Fruit fly (Drosophila melanogaster) whole organism, embryonic: ENCODE results near the gene STUB1.

Experiments used
- Asciz ChIP-seq: fragments of 200-800 bp; sonication (Bioruptor generic); optimal IDR thresholded peaks from 2 replicates; lab custom pipeline; 2017; ENCODE audit warnings: missing biosample characterization, mild to moderate bottlenecking, missing genetic modification characterization, missing genetic modification reagents
- CG10654 ChIP-seq: fragments of 200-800 bp; sonication (Bioruptor generic); optimal IDR thresholded peaks from 2 replicates; lab custom pipeline; 2016; ENCODE audit warnings: missing biosample characterization, missing genetic modification characterization
- CG11504 ChIP-seq: fragments of 200-800 bp; sonication (Bioruptor generic); optimal IDR thresholded peaks from 3 replicates; lab custom pipeline; 2019; ENCODE audit warnings: missing biosample characterization, mild to moderate bottlenecking, missing genetic modification characterization, moderate library complexity
- CG12104 ChIP-seq: fragments of 200-800 bp; sonication (Bioruptor generic); optimal IDR thresholded peaks from 3 replicates; lab custom pipeline; 2016; ENCODE audit warnings: missing biosample characterization, missing genetic modification characterization
- CG12659 ChIP-seq: fragments of 200-800 bp; sonication (Bioruptor generic); optimal IDR thresholded peaks from 3 replicates; lab custom pipeline; 2017; ENCODE audit warnings: mild to moderate bottlenecking, missing biosample characterization, missing genetic modification reagents, missing genetic modification characterization
- CG13296 ChIP-seq: fragments of 200-800 bp; sonication (Bioruptor generic); optimal IDR thresholded peaks from 3 replicates; lab custom pipeline; 2018; ENCODE audit warnings: missing biosample characterization, mild to moderate bottlenecking, missing genetic modification characterization
- CG14710 ChIP-seq: fragments of 200-800 bp; sonication (Bioruptor generic); optimal IDR thresholded peaks from 3 replicates; lab custom pipeline; 2019; ENCODE audit warnings: missing biosample characterization, mild to moderate bottlenecking, missing genetic modification characterization, moderate library complexity
- CG15696 ChIP-seq: fragments of 200-800 bp; sonication (Bioruptor generic); optimal IDR thresholded peaks from 2 replicates; lab custom pipeline; 2019; ENCODE audit warnings: missing biosample characterization, mild to moderate bottlenecking, missing genetic modification characterization, moderate library complexity
- CG16813 ChIP-seq: fragments of 200-800 bp; sonication (Bioruptor generic); IDR thresholded peaks from 3 replicates; pipeline ENCODE4 v1.3.6; 2022; ENCODE audit warnings: missing biosample characterization, missing genetic modification characterization; ENCODE audit not compliant: partially characterized antibody
- CG16815 ChIP-seq: fragments of 200-800 bp; sonication (Bioruptor generic); optimal IDR thresholded peaks from 3 replicates; lab custom pipeline; 2017; ENCODE audit warnings: missing biosample characterization, mild to moderate bottlenecking, missing genetic modification characterization
- CG17328 ChIP-seq: fragments of 200-800 bp; sonication (Bioruptor generic); IDR thresholded peaks from 2 replicates; pipeline ENCODE4 v1.3.6; 2022; ENCODE audit warnings: missing biosample characterization, missing genetic modification characterization
- CG17361 ChIP-seq: fragments of 200-800 bp; sonication (Bioruptor generic); IDR thresholded peaks from 3 replicates; pipeline ENCODE4 v1.3.6; 2022; ENCODE audit warnings: missing biosample characterization, missing genetic modification characterization
- CG1832 ChIP-seq: fragments of 200-800 bp; sonication (Bioruptor generic); optimal IDR thresholded peaks from 2 replicates; lab custom pipeline; 2017; ENCODE audit warnings: missing biosample characterization, mild to moderate bottlenecking, missing genetic modification characterization, inconsistent platforms
- CG3407 ChIP-seq: fragments of 200-800 bp; sonication (Bioruptor generic); optimal IDR thresholded peaks from 2 replicates; lab custom pipeline; 2018; ENCODE audit warnings: missing biosample characterization, mild to moderate bottlenecking, missing genetic modification characterization
- CG34422 ChIP-seq: fragments of 200-800 bp; sonication (Bioruptor generic); IDR thresholded peaks from 3 replicates; pipeline ENCODE4 v1.3.6; 2022; ENCODE audit warnings: missing biosample characterization, missing genetic modification characterization
- CG3847 ChIP-seq: fragments of 200-800 bp; sonication (Bioruptor generic); IDR thresholded peaks from 2 replicates; pipeline ENCODE4 v1.3.6; 2022; ENCODE audit warnings: missing biosample characterization, missing genetic modification characterization
- CG4707 ChIP-seq: fragments of 200-800 bp; sonication (Bioruptor generic); optimal IDR thresholded peaks from 2 replicates; lab custom pipeline; 2018; ENCODE audit warnings: missing biosample characterization, mild to moderate bottlenecking, missing genetic modification characterization, moderate library complexity
- CG7271 ChIP-seq: fragments of 200-800 bp; sonication (Bioruptor generic); optimal IDR thresholded peaks from 2 replicates; lab custom pipeline; 2018; ENCODE audit warnings: missing biosample characterization, mild to moderate bottlenecking, missing genetic modification characterization, moderate library complexity
- CG7357 ChIP-seq: fragments of 200-800 bp; sonication (Bioruptor generic); IDR thresholded peaks from 3 replicates; pipeline ENCODE4 v1.3.6; 2022; ENCODE audit warnings: missing biosample characterization, missing genetic modification characterization
- CG8281 ChIP-seq: fragments of 200-800 bp; sonication (Bioruptor generic); optimal IDR thresholded peaks from 2 replicates; lab custom pipeline; 2018; ENCODE audit warnings: missing biosample characterization, mild to moderate bottlenecking, missing genetic modification characterization, moderate library complexity
- CG8765 ChIP-seq: fragments of 200-800 bp; sonication (Bioruptor generic); IDR thresholded peaks from 2 replicates; pipeline ENCODE4 v1.3.6; 2022; ENCODE audit warnings: missing biosample characterization, missing genetic modification characterization
- CG9876 ChIP-seq: fragments of 200-800 bp; sonication (Bioruptor generic); optimal IDR thresholded peaks from 2 replicates; lab custom pipeline; 2016; ENCODE audit warnings: missing biosample characterization, missing genetic modification characterization
- CoRest ChIP-seq: fragments of 200-800 bp; sonication (Bioruptor generic); optimal IDR thresholded peaks from 3 replicates; lab custom pipeline; 2018; ENCODE audit warnings: missing biosample characterization, mild to moderate bottlenecking, missing genetic modification characterization, moderate library complexity
- Dp ChIP-seq: fragments of 200-800 bp; sonication (Bioruptor generic); optimal IDR thresholded peaks from 2 replicates; lab custom pipeline; 2018; ENCODE audit warnings: missing biosample characterization, mild to moderate bottlenecking, missing genetic modification characterization, moderate library complexity
- ERR ChIP-seq: fragments of 200-800 bp; sonication (Bioruptor generic); optimal IDR thresholded peaks from 2 replicates; lab custom pipeline; 2016; ENCODE audit warnings: missing biosample characterization, missing genetic modification characterization
- Hmx ChIP-seq: fragments of 200-800 bp; sonication (Bioruptor generic); optimal IDR thresholded peaks from 2 replicates; lab custom pipeline; 2016; ENCODE audit warnings: missing biosample characterization, missing genetic modification characterization
- Hr3 ChIP-seq: fragments of 200-800 bp; sonication (Bioruptor generic); optimal IDR thresholded peaks from 3 replicates; lab custom pipeline; 2016; ENCODE audit warnings: missing biosample characterization, missing genetic modification characterization
- Hr39 ChIP-seq: fragments of >200 bp; optimal IDR thresholded peaks from 2 replicates; lab custom pipeline; 2017
- Neu2 ChIP-seq: fragments of 200-800 bp; sonication (Bioruptor generic); optimal IDR thresholded peaks from 3 replicates; lab custom pipeline; 2016; ENCODE audit warnings: missing biosample characterization, missing genetic modification characterization, borderline replicate concordance
- Oaz ChIP-seq: fragments of 200-800 bp; sonication (Bioruptor generic); IDR thresholded peaks from 2 replicates; pipeline ENCODE4 v1.3.6; 2022; ENCODE audit warnings: missing biosample characterization, missing genetic modification characterization
- Sry-δ ChIP-seq: fragments of 200-800 bp; sonication (Bioruptor generic); optimal IDR thresholded peaks from 2 replicates; lab custom pipeline; 2016; ENCODE audit warnings: missing biosample characterization, missing genetic modification characterization
- Stat92E ChIP-seq, 3 experiments: fragments of >200 bp in 2 of 3; fragments of 200-800 bp in 1 of 3; sonication (Bioruptor generic) in 1 of 3; optimal IDR thresholded peaks; 2 replicates each; lab custom pipeline; 2017 to 2019; ENCODE audit warnings: missing biosample characterization in 3 of 3, missing genetic modification characterization in 3 of 3, mild to moderate bottlenecking in 1 of 3, moderate library complexity in 1 of 3
- amos ChIP-seq: fragments of 200-800 bp; sonication (Bioruptor generic); IDR thresholded peaks from 2 replicates; pipeline ENCODE4 v1.3.6; 2022; ENCODE audit warnings: missing biosample characterization, missing genetic modification characterization; ENCODE audit not compliant: partially characterized antibody
- ap ChIP-seq: fragments of 200-800 bp; sonication (Bioruptor generic); IDR thresholded peaks from 2 replicates; pipeline ENCODE4 v1.3.6; 2022; ENCODE audit warnings: missing biosample characterization, missing genetic modification characterization
- en ChIP-seq: fragments of 200-800 bp; sonication (Bioruptor generic); optimal IDR thresholded peaks from 2 replicates; lab custom pipeline; 2016; ENCODE audit warnings: missing biosample characterization, missing genetic modification characterization
- eve ChIP-seq, 2 experiments: fragments of >200 bp; optimal IDR thresholded peaks; 2 replicates each; lab custom pipeline; 2017; ENCODE audit warnings: missing biosample characterization in 2 of 2, missing genetic modification characterization in 2 of 2
- fd102C ChIP-seq: fragments of 200-800 bp; sonication (Bioruptor generic); optimal IDR thresholded peaks from 2 replicates; lab custom pipeline; 2018; ENCODE audit warnings: missing biosample characterization, mild to moderate bottlenecking, missing genetic modification characterization, moderate library complexity
- gcm ChIP-seq: fragments of 200-800 bp; sonication (Bioruptor generic); optimal IDR thresholded peaks from 2 replicates; lab custom pipeline; 2019; ENCODE audit warnings: missing biosample characterization, mild to moderate bottlenecking, missing genetic modification characterization, moderate library complexity
- gem ChIP-seq: fragments of 200-800 bp; sonication (Bioruptor generic); optimal IDR thresholded peaks from 2 replicates; lab custom pipeline; 2019; ENCODE audit warnings: missing biosample characterization, mild to moderate bottlenecking, missing genetic modification characterization, moderate library complexity
- her ChIP-seq: fragments of 200-800 bp; sonication (Bioruptor generic); optimal IDR thresholded peaks from 2 replicates; lab custom pipeline; 2016; ENCODE audit warnings: missing biosample characterization, missing genetic modification characterization
- ind ChIP-seq: fragments of 200-800 bp; sonication (Bioruptor generic); optimal IDR thresholded peaks from 3 replicates; lab custom pipeline; 2016; ENCODE audit warnings: missing biosample characterization, missing genetic modification characterization
- jigr1 ChIP-seq: fragments of 200-800 bp; sonication (Bioruptor generic); IDR thresholded peaks from 3 replicates; pipeline ENCODE4 v1.3.6; 2022; ENCODE audit warnings: missing biosample characterization, missing genetic modification characterization
- lilli ChIP-seq: fragments of 200-800 bp; sonication (Bioruptor generic); optimal IDR thresholded peaks from 3 replicates; lab custom pipeline; 2016; ENCODE audit warnings: missing biosample characterization, missing genetic modification characterization
- luna ChIP-seq: fragments of 200-800 bp; sonication (Bioruptor generic); optimal IDR thresholded peaks from 2 replicates; lab custom pipeline; 2016; ENCODE audit warnings: missing biosample characterization, missing genetic modification characterization
- maf-S ChIP-seq: fragments of 200-800 bp; sonication (Bioruptor generic); optimal IDR thresholded peaks from 2 replicates; lab custom pipeline; 2016; ENCODE audit warnings: missing biosample characterization, missing genetic modification characterization
- nerfin-1 ChIP-seq: fragments of 200-800 bp; sonication (Bioruptor generic); optimal IDR thresholded peaks from 3 replicates; lab custom pipeline; 2019; ENCODE audit warnings: missing biosample characterization, mild to moderate bottlenecking, missing genetic modification characterization, moderate library complexity
- nmo ChIP-seq: fragments of 200-800 bp; sonication (Bioruptor generic); optimal IDR thresholded peaks from 2 replicates; lab custom pipeline; 2018; ENCODE audit warnings: missing biosample characterization, mild to moderate bottlenecking, missing genetic modification characterization, moderate library complexity
- stc ChIP-seq: fragments of 200-800 bp; sonication (Bioruptor generic); IDR thresholded peaks from 2 replicates; pipeline ENCODE4 v1.3.6; 2022; ENCODE audit warnings: missing biosample characterization, missing genetic modification characterization
- stwl ChIP-seq: fragments of 200-800 bp; sonication (Bioruptor generic); optimal IDR thresholded peaks from 3 replicates; lab custom pipeline; 2018; ENCODE audit warnings: missing biosample characterization, mild to moderate bottlenecking, missing genetic modification characterization, moderate library complexity
- unc-4 ChIP-seq: fragments of 200-800 bp; sonication (Bioruptor generic); IDR thresholded peaks from 2 replicates; pipeline ENCODE4 v1.3.6; 2022; ENCODE audit warnings: missing biosample characterization, missing genetic modification characterization; ENCODE audit not compliant: partially characterized antibody
- vfl ChIP-seq: fragments of 200-800 bp; sonication (Bioruptor generic); optimal IDR thresholded peaks from 2 replicates; lab custom pipeline; 2016; ENCODE audit warnings: missing biosample characterization, missing genetic modification characterization

The STUB1 gene

dm6 chr2L:10396488-10396824 lies 40.9 kb upstream of the STUB1 start, which contains the start of gene Cnot4 (continued):
- no peak for TF ChIP-seq CG1832
- TF ChIP-seq CG17328 (GFP tag; lab: Robert Waterston, UW) = no peak
- no peak for TF ChIP-seq ind
- no peak for TF ChIP-seq stc (GFP tag; lab: Robert Waterston, UW)
- TF ChIP-seq Hmx = no peak
- no peak for TF ChIP-seq fd102C (GFP tag; lab: Kevin White, UChicago)
- no peak for TF ChIP-seq vfl (GFP tag; lab: Kevin White, UChicago)
- TF ChIP-seq CG7357 (GFP tag; lab: Robert Waterston, UW) = no peak
- no peak for TF ChIP-seq lilli (GFP tag; lab: Kevin White, UChicago)
- TF ChIP-seq unc-4 = 0 out of 2 replicates have a peak, but pooled peaks have one; percentile 25
- peak; percentile 24 for TF ChIP-seq gem
- no peak for TF ChIP-seq CG12104 (GFP tag; lab: Kevin White, UChicago)
- no peak for TF ChIP-seq CG3847
- no peak for TF ChIP-seq ap (GFP tag; lab: Robert Waterston, UW)
- TF ChIP-seq Oaz (GFP tag; lab: Robert Waterston, UW) = no peak
- no peak for TF ChIP-seq her (GFP tag; lab: Kevin White, UChicago)
- TF ChIP-seq CG34422 (GFP tag; lab: Robert Waterston, UW) = 0 out of 3 replicates have a peak, but pooled peaks have one; percentile 11
- peak; percentile 25 for TF ChIP-seq Hr3 (GFP tag; lab: Kevin White, UChicago)
- TF ChIP-seq CG16813 (GFP tag; lab: Robert Waterston, UW) = peak; percentile 46; the same call in 1 of the 3 replicates
- no peak for TF ChIP-seq CoRest (tag; lab: Kevin White, UChicago)
- TF ChIP-seq Sry-δ = peak; percentile 61
- no peak for TF ChIP-seq CG10654
- TF ChIP-seq CG16815 (GFP tag; lab: Kevin White, UChicago) = no peak
- TF ChIP-seq CG4707 (GFP tag; lab: Kevin White, UChicago) = no peak
- TF ChIP-seq CG17361 (GFP tag; lab: Robert Waterston, UW) = peak; percentile 47; the same call in 1 of the 3 replicates
- no peak for TF ChIP-seq Hr39 (lab: Kevin White, UChicago)
- TF ChIP-seq Stat92E (GFP tag; optimal IDR thresholded peaks at IDR 0.05; lab: Kevin White, UChicago) = no peak
- no peak for TF ChIP-seq gcm (GFP tag; lab: Kevin White, UChicago)
- no peak for TF ChIP-seq Asciz
- no peak for TF ChIP-seq jigr1 (GFP tag; lab: Robert Waterston, UW)
- no peak for TF ChIP-seq luna (GFP tag; lab: Kevin White, UChicago)
- no peak for TF ChIP-seq maf-S (GFP tag; lab: Kevin White, UChicago)
- no peak for TF ChIP-seq CG11504 (tag; lab: Kevin White, UChicago)
- no peak for TF ChIP-seq CG3407 (GFP tag; lab: Kevin White, UChicago)
- no peak for TF ChIP-seq nerfin-1
- TF ChIP-seq ERR = no peak
- TF ChIP-seq eve (GFP tag; optimal IDR thresholded peaks at IDR 0.05; lab: Kevin White, UChicago) = no peak
- TF ChIP-seq CG14710 (tag; lab: Kevin White, UChicago) = peak; percentile 63
- TF ChIP-seq CG7271 (tag; lab: Kevin White, UChicago) = no peak
- TF ChIP-seq CG12659 (GFP tag; lab: Kevin White, UChicago) = no peak
- TF ChIP-seq amos (GFP tag; lab: Robert Waterston, UW) = peak; percentile 49; the same call in 1 of the 2 replicates
- TF ChIP-seq CG8765 (GFP tag; lab: Robert Waterston, UW) = no peak
- no peak for TF ChIP-seq en (GFP tag; lab: Kevin White, UChicago)
- TF ChIP-seq CG13296 = no peak
- no peak for TF ChIP-seq CG9876 (GFP tag; lab: Kevin White, UChicago)
- TF ChIP-seq CG8281 (tag; lab: Kevin White, UChicago) = no peak
- peak; percentile 62 for TF ChIP-seq nmo (GFP tag; lab: Kevin White, UChicago)
- peak; percentile 1 for TF ChIP-seq Dp
- no peak for TF ChIP-seq CG15696 (tag; lab: Kevin White, UChicago)
- TF ChIP-seq Neu2 (GFP tag; lab: Kevin White, UChicago) = no peak
- TF ChIP-seq stwl (tag; lab: Kevin White, UChicago) = no peak
